Worm (Caenorhabditis elegans) whole organism, L4 larva: Measurements from ENCODE around the gene F58B4.5.

Experiments
- D1046.2 ChIP-seq: fragments of 200-800 bp; sonication (Bioruptor generic); IDR thresholded peaks from 2 replicates; pipeline ENCODE4 v1.3.6; 2022; ENCODE audit warnings: missing genetic modification characterization, missing compliant biosample characterization
- T20F7.1 ChIP-seq: fragments of 200-800 bp; sonication (Bioruptor generic); optimal IDR thresholded peaks from 2 replicates; lab custom pipeline; 2018; ENCODE audit warnings: mild to moderate bottlenecking, missing genetic modification characterization, missing compliant biosample characterization
- T26A8.4 ChIP-seq: fragments of 200-800 bp; sonication (Bioruptor generic); IDR thresholded peaks from 2 replicates; pipeline ENCODE4 v1.3.6; 2022; ENCODE audit warnings: missing genetic modification characterization, missing compliant biosample characterization
- Y48G9A.11 ChIP-seq: fragments of 200-800 bp; sonication (Bioruptor generic); IDR thresholded peaks from 2 replicates; pipeline ENCODE4 v1.3.6; 2022; ENCODE audit warnings: missing genetic modification reagents, missing genetic modification characterization, missing compliant biosample characterization
- aha-1 ChIP-seq: fragments of 150-350 bp; peaks from one replicate; lab custom pipeline; 2014; ENCODE audit warnings: missing biosample characterization, missing genetic modification characterization
- ama-1 ChIP-seq: fragments of 150-350 bp; optimal IDR thresholded peaks from 2 replicates; lab custom pipeline; 2014; ENCODE audit warnings: inconsistent platforms, mixed read lengths
- arid-1 ChIP-seq: fragments of 200-800 bp; sonication (Bioruptor generic); conservative IDR thresholded peaks from 2 replicates; pipeline ENCODE4 v1.3.6; 2022; ENCODE audit warnings: missing genetic modification reagents, missing genetic modification characterization, missing compliant biosample characterization
- attf-4 ChIP-seq: sonication (generic microtip); optimal IDR thresholded peaks from 3 replicates; lab custom pipeline; 2017; ENCODE audit warnings: missing biosample characterization, missing genetic modification characterization
- ceh-44 ChIP-seq: fragments of 200-800 bp; sonication (Bioruptor generic); IDR thresholded peaks from 2 replicates; pipeline ENCODE4 v1.3.6; 2022; ENCODE audit warnings: missing genetic modification reagents, missing genetic modification characterization, missing compliant biosample characterization
- egl-43 ChIP-seq: fragments of 200-800 bp; sonication (Bioruptor generic); IDR thresholded peaks from 2 replicates; pipeline ENCODE4 v1.3.6; 2022; ENCODE audit warnings: missing genetic modification reagents, missing genetic modification characterization, missing compliant biosample characterization
- fos-1 ChIP-seq: fragments of 150-350 bp; optimal IDR thresholded peaks from 2 replicates; lab custom pipeline; 2014; ENCODE audit warnings: missing biosample characterization, missing genetic modification characterization
- gei-8 ChIP-seq: fragments of 200-800 bp; sonication (Bioruptor generic); optimal IDR thresholded peaks from 2 replicates; lab custom pipeline; 2018; ENCODE audit warnings: mild to moderate bottlenecking, missing genetic modification characterization, missing compliant biosample characterization
- hif-1 ChIP-seq, 2 experiments: sonication (generic microtip); optimal IDR thresholded peaks; 2 replicates each; lab custom pipeline; 2016 to 2017; ENCODE audit warnings: missing compliant biosample characterization in 2 of 2, missing genetic modification characterization in 2 of 2, missing genetic modification reagents in 2 of 2, missing genotype in 2 of 2, mild to moderate bottlenecking in 1 of 2
- hlh-11 ChIP-seq: fragments of 200-800 bp; sonication (Bioruptor generic); optimal IDR thresholded peaks from 2 replicates; lab custom pipeline; 2018; ENCODE audit warnings: mild to moderate bottlenecking, missing genetic modification characterization, missing compliant biosample characterization
- lin-13 ChIP-seq: fragments of 150-350 bp; optimal IDR thresholded peaks from 2 replicates; lab custom pipeline; 2014; ENCODE audit warnings: missing biosample characterization, missing genetic modification reagents, missing genetic modification characterization
- lin-29 ChIP-seq: fragments of 200-800 bp; sonication (Bioruptor generic); IDR thresholded peaks from 2 replicates; pipeline ENCODE4 v1.3.6; 2022; ENCODE audit warnings: missing genetic modification reagents, missing genetic modification characterization, missing compliant biosample characterization
- lin-39 ChIP-seq: fragments of 150-350 bp; optimal IDR thresholded peaks from 2 replicates; lab custom pipeline; 2014; ENCODE audit warnings: missing biosample characterization, missing genetic modification reagents, missing genetic modification characterization
- mdl-1 ChIP-seq, 2 experiments: fragments of 150-350 bp in 1 of 2; sonication (generic microtip) in 1 of 2; optimal IDR thresholded peaks; 2 replicates each; lab custom pipeline; 2014 to 2017; ENCODE audit warnings: missing biosample characterization in 2 of 2, missing genetic modification characterization in 2 of 2
- nhr-111 ChIP-seq: fragments of 200-800 bp; sonication (Bioruptor generic); optimal IDR thresholded peaks from 2 replicates; lab custom pipeline; 2018; ENCODE audit warnings: mild to moderate bottlenecking, missing genetic modification characterization, missing compliant biosample characterization
- nhr-41 ChIP-seq: fragments of 200-800 bp; sonication (Bioruptor generic); IDR thresholded peaks from 2 replicates; pipeline ENCODE4 v1.3.6; 2022; ENCODE audit warnings: missing genetic modification reagents, missing genetic modification characterization, missing compliant biosample characterization
- nhr-48 ChIP-seq: sonication (generic microtip); optimal IDR thresholded peaks from 2 replicates; lab custom pipeline; 2016; ENCODE audit warnings: mild to moderate bottlenecking, missing genetic modification characterization, missing compliant biosample characterization
- snpc-1.2 ChIP-seq: fragments of 200-800 bp; sonication (Bioruptor generic); IDR thresholded peaks from 2 replicates; pipeline ENCODE4 v1.3.6; 2022; ENCODE audit warnings: missing genetic modification reagents, missing genetic modification characterization, missing compliant biosample characterization
- unc-39 ChIP-seq: sonication (generic microtip); optimal IDR thresholded peaks from 2 replicates; lab custom pipeline; 2017; ENCODE audit warnings: missing biosample characterization, missing genetic modification characterization
- unc-62 ChIP-seq, 3 experiments: fragments of 150-350 bp in 1 of 3; sonication (generic microtip); optimal IDR thresholded peaks in 2 of 3; peaks in 1 of 3; 1 replicate in 1 of 3; 2 replicates in 2 of 3; lab custom pipeline; 2014 to 2017; ENCODE audit warnings: missing biosample characterization in 3 of 3, missing genetic modification characterization in 3 of 3, missing genetic modification reagents in 3 of 3, missing genotype in 1 of 3
- ztf-7 ChIP-seq: fragments of 150-350 bp; optimal IDR thresholded peaks from 2 replicates; lab custom pipeline; 2014; ENCODE audit warnings: missing biosample characterization, missing genetic modification characterization

Gene F58B4.5

ce11 chrV:10967594-10968273, 35.2 kb downstream of the F58B4.5 start (continued):
- TF ChIP-seq T26A8.4 (GFP tag; lab: Robert Waterston, UW), result peak; percentile 15; the same call in 1 of the 2 replicates
- TF ChIP-seq nhr-41 (GFP tag; lab: Robert Waterston, UW), result no peak
- TF ChIP-seq nhr-48 (tag; lab: Kevin White, UChicago), result peak; percentile 60
- TF ChIP-seq unc-62 (GFP tag; optimal IDR thresholded peaks at IDR 0.05 in 1 of 2; lab: Kevin White, UChicago), result peak in 1 of 2 experiments; percentile 86
- TF ChIP-seq unc-62 (tag; optimal IDR thresholded peaks at IDR 0.05; lab: Kevin White, UChicago), result no peak
- peak; percentile 51 for TF ChIP-seq gei-8
- TF ChIP-seq T20F7.1 (GFP tag; lab: Kevin White, UChicago), result peak; percentile 67
- TF ChIP-seq fos-1 (tag; lab: Kevin White, UChicago), result no peak
- TF ChIP-seq arid-1 (GFP tag; lab: Robert Waterston, UW), result no peak

ce11 chrV:10970070-10970469, 37.6 kb downstream of the F58B4.5 start, which contains the start of gene F17C11.22:
TSS of gene F17C11.22 (minus strand) at chrV:10970170.
- TF ChIP-seq lin-39 (no peak), hlh-11 (tag; lab: Kevin White, UChicago) (no peak), unc-39 (tag; lab: Kevin White, UChicago) (no peak), ztf-7 (no peak), egl-43 (GFP tag; lab: Robert Waterston, UW) (no peak), lin-13 (GFP tag; lab: Kevin White, UChicago) (no peak)

ce11 chrV:10970930-10971329, 38.4 kb downstream of the F58B4.5 start:
- no peak for TF ChIP-seq ama-1
- TF ChIP-seq, all 104 proteins: peak for 0

- TF ChIP-seq hif-1 (tag; optimal IDR thresholded peaks at IDR 0.05; lab: Kevin White, UChicago) (no peak), unc-62 (GFP tag; optimal IDR thresholded peaks at IDR 0.05 in 1 of 2; lab: Kevin White, UChicago) (peak in 1 of 2 experiments; percentile 91), unc-62 (tag; optimal IDR thresholded peaks at IDR 0.05; lab: Kevin White, UChicago) (no peak)
- TF ChIP-seq, all 104 proteins: peak for 1
Observed at ce11 chrV:10975091-10975490, 42.6 kb downstream of the F58B4.5 start.

ce11 chrV:10981113-10981512, 48.6 kb downstream of the F58B4.5 start, which contains the start of gene fig-1:
TSS of gene fig-1 (minus strand) at chrV:10981213.
- TF ChIP-seq snpc-1.2 (GFP tag; lab: Robert Waterston, UW) (no peak), ceh-44 (GFP tag; lab: Robert Waterston, UW) (no peak), nhr-48 (tag; lab: Kevin White, UChicago) (no peak), lin-29 (no peak), aha-1 (tag; lab: Kevin White, UChicago) (no peak), nhr-111 (GFP tag; lab: Kevin White, UChicago) (no peak), mdl-1 (tag; optimal IDR thresholded peaks at IDR 0.05; lab: Kevin White, UChicago) (no peak), Y48G9A.11 (GFP tag; lab: Robert Waterston, UW) (no peak), attf-4 (tag; lab: Kevin White, UChicago) (no peak), D1046.2 (GFP tag; lab: Robert Waterston, UW) (no peak)
- TF ChIP-seq, all 104 proteins: peak for 0
